Worm (Caenorhabditis elegans): ENCODE results near the gene B0252.1.

B0252.1 gene

DNA sequence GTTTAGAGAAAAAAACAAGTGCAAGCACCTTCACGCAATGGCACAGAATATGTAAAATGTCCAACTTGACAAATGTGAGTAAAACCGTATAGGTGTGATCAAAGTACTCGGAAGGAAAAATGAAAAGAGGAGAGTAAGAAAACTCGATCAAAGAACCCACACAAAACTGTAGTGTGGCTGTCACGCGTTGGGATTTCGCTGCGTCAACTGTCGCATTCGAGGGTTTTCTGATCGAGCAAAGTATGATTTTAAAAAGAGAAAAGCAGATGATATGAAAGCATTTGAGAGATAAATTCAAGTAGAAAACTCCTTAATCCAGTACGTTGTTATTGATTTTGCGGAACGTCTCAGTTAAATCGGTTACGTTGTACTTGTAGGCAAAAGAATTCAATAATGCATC, 27.6 kb upstream of the B0252.1 start (continued):
- TF ChIP-seq hif-1 (tag; optimal IDR thresholded peaks at IDR 0.05) (peak in 1 of 2 experiments; percentile 13), snpc-4 (tag; optimal IDR thresholded peaks at IDR 0.05) (no peak), nhr-76 (tag; optimal IDR thresholded peaks at IDR 0.05) (peak; percentile 27), php-3 (GFP tag; IDR thresholded peaks at IDR 0.05) (0 out of 2 replicates have a peak, but pooled peaks have one; percentile 39), F49E8.2 (tag; optimal IDR thresholded peaks at IDR 0.05; ENCODE audit: borderline replicate concordance) (no peak), fos-1 (tag; optimal IDR thresholded peaks at IDR 0.05) (no peak), lin-39 (tag; optimal IDR thresholded peaks at IDR 0.05) (no peak), pqm-1 (tag; optimal IDR thresholded peaks at IDR 0.05) (no peak), nhr-41 (GFP tag; IDR thresholded peaks at IDR 0.05) (no peak), nhr-10 (tag; optimal IDR thresholded peaks at IDR 0.05) (peak; percentile 73), ceh-62 (tag; optimal IDR thresholded peaks at IDR 0.05) (no peak), snpc-1.2 (GFP tag; IDR thresholded peaks at IDR 0.05) (no peak), lin-38 (GFP tag; IDR thresholded peaks at IDR 0.05) (no peak), ceh-20 (GFP tag; IDR thresholded peaks at IDR 0.05) (no peak), Y48G9A.11 (GFP tag; IDR thresholded peaks at IDR 0.05) (no peak), daf-16 (GFP tag; optimal IDR thresholded peaks at IDR 0.05) (no peak), daf-16 (tag; optimal IDR thresholded peaks at IDR 0.05) (peak; percentile 22), egl-27 (tag; optimal IDR thresholded peaks at IDR 0.05) (no peak), hlh-11 (tag; optimal IDR thresholded peaks at IDR 0.05) (peak; percentile 91), lin-13 (GFP tag; optimal IDR thresholded peaks at IDR 0.05) (no peak), nhr-48 (tag; optimal IDR thresholded peaks at IDR 0.05) (no peak), mdl-1 (tag; optimal IDR thresholded peaks at IDR 0.05) (peak in 1 of 2 experiments; percentile 63), nhr-11 (tag; optimal IDR thresholded peaks at IDR 0.05) (peak; percentile 48), aly-2 (tag; optimal IDR thresholded peaks at IDR 0.05) (no peak), ZK337.2 (GFP tag; IDR thresholded peaks at IDR 0.05) (no peak), fkh-10 (GFP tag; optimal IDR thresholded peaks at IDR 0.05) (no peak), hmg-1.1 (GFP tag; IDR thresholded peaks at IDR 0.05) (peak; percentile 9; the same call in 1 of the 2 replicates), zfp-2 (tag; optimal IDR thresholded peaks at IDR 0.05) (no peak), nhr-28 (tag; optimal IDR thresholded peaks at IDR 0.05) (peak; percentile 96), nhr-77 (tag; optimal IDR thresholded peaks at IDR 0.05) (peak; percentile 78), aha-1 (tag) (no peak), spr-3 (GFP tag; optimal IDR thresholded peaks at IDR 0.05) (no peak), madf-9 (GFP tag; conservative IDR thresholded peaks at IDR 0.05) (no peak), lsy-2 (tag; optimal IDR thresholded peaks at IDR 0.05) (peak; percentile 53 to 54), unc-62 (GFP tag; optimal IDR thresholded peaks at IDR 0.05 in 1 of 2) (peak in 1 of 2 experiments; percentile 92), unc-62 (tag; optimal IDR thresholded peaks at IDR 0.05) (no peak), pha-4 (GFP tag; IDR thresholded peaks at IDR 0.05) (peak; percentile 7; the same call in 1 of the 2 replicates), pha-4 (tag; optimal IDR thresholded peaks at IDR 0.05) (no peak), daf-12 (tag; optimal IDR thresholded peaks at IDR 0.05) (no peak), F37D6.2 (tag; optimal IDR thresholded peaks at IDR 0.05) (no peak), lim-7 (GFP tag; IDR thresholded peaks at IDR 0.05) (no peak), dmd-6 (GFP tag; IDR thresholded peaks at IDR 0.05) (peak; percentile 59), daf-8 (GFP tag; IDR thresholded peaks at IDR 0.05) (no peak)

DNA sequence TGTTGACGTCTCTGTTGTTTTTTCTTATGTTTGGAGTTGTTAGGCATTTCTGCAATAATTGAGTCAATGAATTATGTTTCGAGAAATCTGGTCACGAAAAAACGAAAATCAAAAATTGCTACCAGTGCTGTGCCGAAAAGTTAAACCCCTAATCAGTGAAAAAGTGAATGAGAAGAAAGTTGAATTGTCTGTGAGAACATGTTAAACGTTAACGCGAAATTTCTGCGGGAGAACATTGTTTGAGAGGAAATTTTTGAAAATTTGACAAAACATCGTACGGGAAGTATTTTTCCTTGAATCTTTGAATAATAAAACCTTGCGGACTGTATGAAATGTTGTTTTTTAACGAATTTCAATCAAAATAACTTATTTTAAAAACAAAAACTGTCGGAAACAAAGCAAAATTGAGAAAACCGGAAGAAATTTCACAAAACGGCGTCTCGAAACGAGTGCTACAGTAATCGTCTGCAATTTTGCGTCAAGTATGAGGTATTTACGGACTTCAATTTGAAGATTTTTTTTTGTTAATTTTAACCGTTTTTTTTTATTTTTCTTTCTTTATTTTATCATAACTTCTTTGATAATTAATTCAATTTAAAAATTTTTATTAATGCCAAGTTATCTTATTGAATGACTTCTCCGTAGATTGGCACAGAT, 25.8 kb upstream of the B0252.1 start, which contains the start of gene adal-1:
TSS of gene adal-1 (minus strand) at position 51 of the 657 bp plus-strand sequence.
- TF ChIP-seq lim-7 (GFP tag; IDR thresholded peaks at IDR 0.05) (no peak), lsy-2 (tag; optimal IDR thresholded peaks at IDR 0.05) (peak in 1 of 2 experiments; percentile 55), lin-1 (GFP tag; IDR thresholded peaks at IDR 0.05) (no peak), pha-4 (GFP tag; IDR thresholded peaks at IDR 0.05) (no peak), pha-4 (tag; optimal IDR thresholded peaks at IDR 0.05) (no peak), ceh-82 (tag; optimal IDR thresholded peaks at IDR 0.05) (no peak)
